Worm (Caenorhabditis elegans): ENCODE measurements around the gene srw-83.

- TF ChIP-seq nhr-76 (tag; optimal IDR thresholded peaks at IDR 0.05) (no peak), lsy-2 (tag; optimal IDR thresholded peaks at IDR 0.05) (no peak), lin-13 (tag; optimal IDR thresholded peaks at IDR 0.05) (no peak), mab-5 (tag; optimal IDR thresholded peaks at IDR 0.05) (no peak), sem-2 (GFP tag; optimal IDR thresholded peaks at IDR 0.05) (no peak), elt-1 (tag; optimal IDR thresholded peaks at IDR 0.05; ENCODE audit: borderline replicate concordance, insufficient read depth) (no peak), unc-39 (tag; optimal IDR thresholded peaks at IDR 0.05) (no peak), snpc-4 (tag; optimal IDR thresholded peaks at IDR 0.05) (no peak), nhr-28 (tag; optimal IDR thresholded peaks at IDR 0.05) (no peak), flh-1 (GFP tag; optimal IDR thresholded peaks at IDR 0.05) (no peak)
These were observed 36.0 kb downstream of the srw-83 start, which contains the start of gene ZK228.4 for ce11 chrV:18462365-18462837.

All from whole organism, mixed stage, embryonic.